Fruit fly (Drosophila melanogaster) whole organism, wandering third instar larva: ENCODE data around the gene Os-C.

Experiments
- Abd-B ChIP-seq: fragments of >200 bp; optimal IDR thresholded peaks from 2 replicates; lab custom pipeline; 2017; ENCODE audit warnings: missing biosample characterization, missing genetic modification characterization
- CG32264 ChIP-seq: fragments of 200-800 bp; sonication (Bioruptor generic); optimal IDR thresholded peaks from 2 replicates; lab custom pipeline; 2016; ENCODE audit warnings: missing biosample characterization, missing genetic modification characterization
- CG9705 ChIP-seq: fragments of 200-800 bp; sonication (Bioruptor generic); optimal IDR thresholded peaks from 2 replicates; lab custom pipeline; 2018; ENCODE audit warnings: missing biosample characterization, mild to moderate bottlenecking, missing genetic modification characterization
- CrebA ChIP-seq: fragments of 200-800 bp; sonication (Bioruptor generic); optimal IDR thresholded peaks from 2 replicates; lab custom pipeline; 2016; ENCODE audit warnings: missing biosample characterization, mild to moderate bottlenecking, missing genetic modification characterization, borderline replicate concordance
- Dfd ChIP-seq: fragments of >200 bp; optimal IDR thresholded peaks from 2 replicates; lab custom pipeline; 2017; ENCODE audit warnings: missing biosample characterization, missing genetic modification characterization
- Dif ChIP-seq: fragments of 200-275, 200-300 bp; sonication (Bioruptor generic); optimal IDR thresholded peaks from 2 replicates; lab custom pipeline; 2018; ENCODE audit warnings: missing biosample characterization, missing genetic modification characterization; ENCODE audit not compliant: partially characterized antibody
- GATAd ChIP-seq: sonication (Bioruptor generic); optimal IDR thresholded peaks from 2 replicates; lab custom pipeline; 2016; ENCODE audit warnings: missing biosample characterization, missing genetic modification characterization
- HLH106 ChIP-seq: fragments of 200-800 bp; optimal IDR thresholded peaks from 3 replicates; lab custom pipeline; 2019; ENCODE audit warnings: missing biosample characterization, mild to moderate bottlenecking, missing genetic modification characterization, moderate library complexity
- Hnf4 ChIP-seq: fragments of 200-800 bp; sonication (Bioruptor generic); optimal IDR thresholded peaks from 2 replicates; lab custom pipeline; 2016; ENCODE audit warnings: missing biosample characterization, mild to moderate bottlenecking, missing genetic modification characterization
- Hr78 ChIP-seq: fragments of >200 bp; optimal IDR thresholded peaks from 2 replicates; lab custom pipeline; 2017; ENCODE audit warnings: missing biosample characterization, missing genetic modification characterization
- Hr83 ChIP-seq: fragments of 200-300 bp; sonication (Bioruptor generic); optimal IDR thresholded peaks from 2 replicates; lab custom pipeline; 2016; ENCODE audit warnings: missing biosample characterization, mild to moderate bottlenecking, missing genetic modification characterization, moderate library complexity; ENCODE audit not compliant: poor library complexity, severe bottlenecking
- Jra ChIP-seq: sonication (Bioruptor generic); optimal IDR thresholded peaks from 2 replicates; lab custom pipeline; 2016; ENCODE audit warnings: missing biosample characterization, missing genetic modification characterization
- Mio ChIP-seq: sonication (Bioruptor generic); optimal IDR thresholded peaks from 2 replicates; lab custom pipeline; 2016; ENCODE audit warnings: missing biosample characterization, missing genetic modification characterization
- Myc ChIP-seq: fragments of >200 bp; optimal IDR thresholded peaks from 2 replicates; lab custom pipeline; 2017
- N ChIP-seq: fragments of >200 bp; optimal IDR thresholded peaks from 2 replicates; lab custom pipeline; 2018; ENCODE audit warnings: missing biosample characterization, missing external identifiers, missing genetic modification characterization
- OdsH ChIP-seq: fragments of 200-800 bp; sonication (Bioruptor generic); optimal IDR thresholded peaks from 2 replicates; lab custom pipeline; 2016; ENCODE audit warnings: missing biosample characterization, mild to moderate bottlenecking, missing genetic modification characterization
- Rel ChIP-seq, 2 experiments: fragments of 200-800 bp; sonication (Bioruptor generic) in 1 of 2; optimal IDR thresholded peaks; 2 replicates in 1 of 2; 3 replicates in 1 of 2; lab custom pipeline; 2016 to 2019; ENCODE audit warnings: mild to moderate bottlenecking in 2 of 2, missing biosample characterization in 2 of 2, missing genetic modification characterization in 2 of 2, moderate library complexity in 1 of 2
- Sp1 ChIP-seq: fragments of 200-800 bp; sonication (Bioruptor generic); optimal IDR thresholded peaks from 3 replicates; lab custom pipeline; 2019; ENCODE audit warnings: missing biosample characterization, mild to moderate bottlenecking, missing genetic modification characterization, moderate library complexity
- Vsx2 ChIP-seq: fragments of 200-300, 225-300 bp; sonication (Bioruptor generic); optimal IDR thresholded peaks from 2 replicates; lab custom pipeline; 2018; ENCODE audit warnings: missing biosample characterization, missing genetic modification characterization; ENCODE audit not compliant: partially characterized antibody
- br ChIP-seq: fragments of 200-800 bp; sonication (Bioruptor generic); optimal IDR thresholded peaks from 2 replicates; lab custom pipeline; 2016; ENCODE audit warnings: missing biosample characterization, missing genetic modification characterization
- brk ChIP-seq: fragments of 200-800 bp; sonication (Bioruptor generic); optimal IDR thresholded peaks from 2 replicates; lab custom pipeline; 2016; ENCODE audit warnings: missing biosample characterization, mild to moderate bottlenecking, missing genetic modification characterization
- dl ChIP-seq, 2 experiments: fragments of 175-275, 200-275 bp in 1 of 2; fragments of 200-275 bp in 1 of 2; sonication (Bioruptor generic); optimal IDR thresholded peaks; lab custom pipeline; 2018; ENCODE audit warnings: mild to moderate bottlenecking in 2 of 2, missing biosample characterization in 2 of 2, missing genetic modification characterization in 2 of 2, moderate library complexity in 2 of 2; ENCODE audit not compliant: partially characterized antibody in 2 of 2, insufficient read depth in 1 of 2
- dmrt93B ChIP-seq: fragments of 200-800 bp; sonication (Bioruptor generic); optimal IDR thresholded peaks from 2 replicates; lab custom pipeline; 2018; ENCODE audit warnings: missing biosample characterization, mild to moderate bottlenecking, missing genetic modification characterization
- dsf ChIP-seq: sonication (Bioruptor generic); optimal IDR thresholded peaks from 2 replicates; lab custom pipeline; 2016; ENCODE audit warnings: missing biosample characterization, missing genetic modification characterization, borderline replicate concordance
- ey ChIP-seq: fragments of 200-800 bp; sonication (Bioruptor generic); optimal IDR thresholded peaks from 2 replicates; lab custom pipeline; 2016; ENCODE audit warnings: missing biosample characterization, missing genetic modification characterization
- foxo ChIP-seq, 2 experiments: fragments of 200-800 bp; sonication (Bioruptor generic); optimal IDR thresholded peaks; 2 replicates in 1 of 2; 3 replicates in 1 of 2; lab custom pipeline; 2016 to 2017; ENCODE audit warnings: missing biosample characterization in 2 of 2, missing genetic modification characterization in 2 of 2
- fru ChIP-seq: fragments of 200-800 bp; sonication (Bioruptor generic); optimal IDR thresholded peaks from 3 replicates; lab custom pipeline; 2016; ENCODE audit warnings: missing biosample characterization, mild to moderate bottlenecking, missing genetic modification characterization
- h ChIP-seq: fragments of 200-800 bp; sonication (Bioruptor generic); optimal IDR thresholded peaks from 3 replicates; lab custom pipeline; 2016; ENCODE audit warnings: missing biosample characterization, mild to moderate bottlenecking, missing genetic modification characterization
- jim ChIP-seq: fragments of 175-275, 200-325 bp; sonication (Bioruptor generic); optimal IDR thresholded peaks from 2 replicates; lab custom pipeline; 2016; ENCODE audit warnings: missing biosample characterization, mild to moderate bottlenecking, missing genetic modification characterization
- lola ChIP-seq: fragments of >200 bp; optimal IDR thresholded peaks from 2 replicates; lab custom pipeline; 2017; ENCODE audit warnings: missing biosample characterization, missing genetic modification characterization
- pan ChIP-seq: fragments of >200 bp; optimal IDR thresholded peaks from 2 replicates; lab custom pipeline; 2017
- psq ChIP-seq: fragments of 200-800 bp; sonication (Bioruptor generic); optimal IDR thresholded peaks from 3 replicates; lab custom pipeline; 2017; ENCODE audit warnings: missing biosample characterization, mild to moderate bottlenecking, missing genetic modification characterization, moderate library complexity
- rgr ChIP-seq: fragments of 200-800 bp; sonication (Bioruptor generic); optimal IDR thresholded peaks from 3 replicates; lab custom pipeline; 2016; ENCODE audit warnings: missing biosample characterization, mild to moderate bottlenecking, missing genetic modification characterization
- sage ChIP-seq: fragments of 200-800 bp; sonication (Bioruptor generic); optimal IDR thresholded peaks from 2 replicates; lab custom pipeline; 2016; ENCODE audit warnings: missing biosample characterization, mild to moderate bottlenecking, missing genetic modification characterization
- sv ChIP-seq: fragments of 200-800 bp; sonication (Bioruptor generic); optimal IDR thresholded peaks from 3 replicates; lab custom pipeline; 2016; ENCODE audit warnings: missing biosample characterization, missing genetic modification characterization
- tai ChIP-seq: sonication (Bioruptor generic); optimal IDR thresholded peaks from 2 replicates; lab custom pipeline; 2016; ENCODE audit warnings: missing biosample characterization, missing genetic modification characterization
- usp ChIP-seq: fragments of >200 bp; optimal IDR thresholded peaks from 2 replicates; lab custom pipeline; 2017; ENCODE audit warnings: missing biosample characterization, missing genetic modification characterization
- woc ChIP-seq: sonication (Bioruptor generic); optimal IDR thresholded peaks from 2 replicates; lab custom pipeline; 2016; ENCODE audit warnings: missing biosample characterization, mild to moderate bottlenecking, missing genetic modification characterization

Gene Os-C

dm6 chr3R:7967801-7968200 lies 11.0 kb upstream of the Os-C start:
- TF ChIP-seq br (GFP tag; lab: Kevin White, UChicago) (no peak), tai (GFP tag; lab: Kevin White, UChicago) (no peak), Vsx2 (GFP tag; lab: Kevin White, UChicago) (peak; percentile 52), CG32264 (GFP tag; lab: Kevin White, UChicago) (no peak), Myc (no peak), GATAd (GFP tag; lab: Kevin White, UChicago) (no peak), Mio (no peak), ey (GFP tag; lab: Kevin White, UChicago) (no peak), sv (GFP tag; lab: Kevin White, UChicago) (no peak), Dif (GFP tag; lab: Kevin White, UChicago) (peak; percentile 93), lola (GFP tag; lab: Kevin White, UChicago) (no peak), Sp1 (GFP tag; lab: Kevin White, UChicago) (no peak), HLH106 (tag; lab: Kevin White, UChicago) (no peak), dl (GFP tag; optimal IDR thresholded peaks at IDR 0.05; lab: Kevin White, UChicago; ENCODE audit: insufficient read depth in 1 of 2, partially characterized antibody in 2 of 2) (peak; percentile 87 to 93), fru (GFP tag; lab: Kevin White, UChicago) (no peak), jim (no peak), woc (GFP tag; lab: Kevin White, UChicago) (peak; percentile 34), Hnf4 (GFP tag; lab: Kevin White, UChicago) (no peak), usp (GFP tag; lab: Kevin White, UChicago) (no peak), Jra (GFP tag; lab: Kevin White, UChicago) (no peak), Rel (GFP tag; optimal IDR thresholded peaks at IDR 0.05; lab: Kevin White, UChicago) (peak; percentile 82), Rel (tag; optimal IDR thresholded peaks at IDR 0.05; lab: Kevin White, UChicago) (no peak), sage (no peak), rgr (GFP tag; lab: Kevin White, UChicago) (no peak), h (GFP tag; lab: Kevin White, UChicago) (peak; percentile 5), N (no peak), Hr83 (GFP tag; lab: Kevin White, UChicago) (peak; percentile 16), brk (GFP tag; lab: Kevin White, UChicago) (no peak), foxo (GFP tag; optimal IDR thresholded peaks at IDR 0.05; lab: Kevin White, UChicago) (peak in 1 of 2 experiments; percentile 27), Abd-B (GFP tag; lab: Kevin White, UChicago) (no peak), CrebA (peak; percentile 87), CG9705 (GFP tag; lab: Kevin White, UChicago) (no peak), pan (lab: Kevin White, UChicago) (no peak), dsf (GFP tag; lab: Kevin White, UChicago) (no peak), OdsH (GFP tag; lab: Kevin White, UChicago) (no peak), psq (GFP tag; lab: Kevin White, UChicago) (no peak), Dfd (GFP tag; lab: Kevin White, UChicago) (no peak), Hr78 (GFP tag; lab: Kevin White, UChicago) (no peak), dmrt93B (GFP tag; lab: Kevin White, UChicago) (no peak)

dm6 chr3R:7968958-7969701 lies 9.6 kb upstream of the Os-C start:
- TF ChIP-seq rgr (GFP tag; lab: Kevin White, UChicago) (no peak), sage (no peak), Rel (GFP tag; optimal IDR thresholded peaks at IDR 0.05; lab: Kevin White, UChicago) (no peak), Rel (tag; optimal IDR thresholded peaks at IDR 0.05; lab: Kevin White, UChicago) (peak; percentile 1), GATAd (GFP tag; lab: Kevin White, UChicago) (no peak), fru (GFP tag; lab: Kevin White, UChicago) (no peak), N (no peak), CG9705 (GFP tag; lab: Kevin White, UChicago) (no peak), Dif (GFP tag; lab: Kevin White, UChicago) (no peak), OdsH (GFP tag; lab: Kevin White, UChicago) (no peak), dl (GFP tag; optimal IDR thresholded peaks at IDR 0.05; lab: Kevin White, UChicago; ENCODE audit: insufficient read depth in 1 of 2, partially characterized antibody in 2 of 2) (peak in 1 of 2 experiments; percentile 25), CG32264 (GFP tag; lab: Kevin White, UChicago) (no peak), Abd-B (GFP tag; lab: Kevin White, UChicago) (no peak), pan (lab: Kevin White, UChicago) (no peak), jim (no peak), Hnf4 (GFP tag; lab: Kevin White, UChicago) (no peak), dmrt93B (GFP tag; lab: Kevin White, UChicago) (no peak), HLH106 (tag; lab: Kevin White, UChicago) (no peak), foxo (GFP tag; optimal IDR thresholded peaks at IDR 0.05; lab: Kevin White, UChicago) (no peak), Dfd (GFP tag; lab: Kevin White, UChicago) (no peak), usp (GFP tag; lab: Kevin White, UChicago) (no peak), Vsx2 (GFP tag; lab: Kevin White, UChicago) (peak; percentile 0), psq (GFP tag; lab: Kevin White, UChicago) (no peak), ey (GFP tag; lab: Kevin White, UChicago) (no peak), lola (GFP tag; lab: Kevin White, UChicago) (no peak)
